Worm (Caenorhabditis elegans): ENCODE measurements around the gene mstr-2.

The mstr-2 gene

DNA sequence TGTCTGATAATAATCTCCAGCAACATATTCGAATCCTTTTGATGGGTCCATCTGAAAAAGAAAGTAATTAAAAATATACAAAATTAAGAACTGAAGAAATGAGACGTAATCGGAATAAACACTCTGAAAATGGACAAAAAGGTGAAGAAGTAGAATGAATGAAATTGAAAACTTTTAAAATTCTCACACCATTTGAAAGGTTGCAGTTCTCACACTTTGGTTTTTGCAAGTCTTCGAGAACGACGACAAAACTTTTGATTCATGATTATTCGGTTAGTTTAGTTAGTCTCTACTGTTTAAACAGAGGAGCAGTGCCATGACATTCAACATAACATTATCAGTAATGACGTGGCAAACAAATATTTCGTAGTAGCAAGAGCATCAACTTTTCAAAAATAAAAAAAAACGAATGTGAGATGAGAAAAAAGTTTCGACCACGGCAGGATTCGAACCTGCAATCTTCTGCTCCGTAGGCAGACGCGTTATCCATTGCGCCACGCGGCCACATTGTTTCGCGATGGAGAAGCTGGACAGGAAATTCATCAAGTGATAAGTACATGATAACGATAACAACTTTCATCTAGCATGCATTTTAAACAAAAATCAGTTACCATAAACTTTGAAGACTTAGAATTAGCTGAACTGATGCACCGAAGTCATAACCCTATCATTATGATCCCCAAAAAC, 18.9 kb upstream of the mstr-2 start, which contains the start of gene ceh-43 (continued):
- no peak for TF ChIP-seq pha-4 (tag; optimal IDR thresholded peaks at IDR 0.05)
- TF ChIP-seq sea-2 (GFP tag; IDR thresholded peaks at IDR 0.05): no peak
- no peak for TF ChIP-seq zfh-2 (GFP tag; conservative IDR thresholded peaks at IDR 0.05)
- no peak for TF ChIP-seq F22D6.2 (tag; optimal IDR thresholded peaks at IDR 0.05)
- TF ChIP-seq B0336.3 (GFP tag; IDR thresholded peaks at IDR 0.05): no peak
- TF ChIP-seq hrde-1 (tag; optimal IDR thresholded peaks at IDR 0.05; ENCODE audit: borderline replicate concordance): no peak
- 0 out of 2 replicates have a peak, but pooled peaks have one; percentile 38 for TF ChIP-seq ztf-28 (GFP tag; IDR thresholded peaks at IDR 0.05)
- TF ChIP-seq nhr-80 (tag; optimal IDR thresholded peaks at IDR 0.05): no peak
- peak; percentile 11 for TF ChIP-seq nhr-90 (tag; optimal IDR thresholded peaks at IDR 0.05)
- no peak for TF ChIP-seq egl-18 (GFP tag; IDR thresholded peaks at IDR 0.05)
- peak in 1 of 2 experiments; percentile 11 for TF ChIP-seq rec-8 (tag; optimal IDR thresholded peaks at IDR 0.05)
- TF ChIP-seq snpc-3.4 (tag; optimal IDR thresholded peaks at IDR 0.05): peak; percentile 38
- TF ChIP-seq nfya-2 (GFP tag; IDR thresholded peaks at IDR 0.05): no peak
- TF ChIP-seq let-607 (tag; optimal IDR thresholded peaks at IDR 0.05): no peak
- TF ChIP-seq F49E8.2 (tag; optimal IDR thresholded peaks at IDR 0.05; ENCODE audit: insufficient read depth): no peak
- peak; percentile 57 for TF ChIP-seq B0019.2 (GFP tag; conservative IDR thresholded peaks at IDR 0.05)
- peak; percentile 64 for TF ChIP-seq rpc-1 (optimal IDR thresholded peaks at IDR 0.05)
- peak; percentile 79 for TF ChIP-seq rpc-1 (tag; optimal IDR thresholded peaks at IDR 0.05)
- peak; percentile 15 for TF ChIP-seq lin-54 (GFP tag; optimal IDR thresholded peaks at IDR 0.05)
- TF ChIP-seq ztf-22 (GFP tag; optimal IDR thresholded peaks at IDR 0.05): no peak
- TF ChIP-seq D2030.7 (GFP tag; IDR thresholded peaks at IDR 0.05): peak; percentile 60; the same call in 1 of the 2 replicates
- no peak for TF ChIP-seq F57A8.1 (GFP tag; optimal IDR thresholded peaks at IDR 0.05)
- no peak for TF ChIP-seq F55B11.4 (tag; optimal IDR thresholded peaks at IDR 0.05; ENCODE audit: borderline replicate concordance, insufficient read depth)
- TF ChIP-seq madf-8 (GFP tag; conservative IDR thresholded peaks at IDR 0.05): no peak
- no peak for TF ChIP-seq hsf-1 (GFP tag; IDR thresholded peaks at IDR 0.05)
- no peak for TF ChIP-seq hmg-20 (GFP tag; IDR thresholded peaks at IDR 0.05)
- no peak for TF ChIP-seq ccch-3 (GFP tag; optimal IDR thresholded peaks at IDR 0.05)
- TF ChIP-seq aptf-3 (GFP tag; IDR thresholded peaks at IDR 0.05): no peak
- TF ChIP-seq madf-6 (GFP tag; IDR thresholded peaks at IDR 0.05): peak; percentile 64; the same call in 1 of the 2 replicates
- TF ChIP-seq nfyb-1 (GFP tag; IDR thresholded peaks at IDR 0.05): 0 out of 2 replicates have a peak, but pooled peaks have one; percentile 32
- TF ChIP-seq ceh-40 (GFP tag; IDR thresholded peaks at IDR 0.05): no peak
- TF ChIP-seq mel-28 (tag; optimal IDR thresholded peaks at IDR 0.05; ENCODE audit: borderline replicate concordance): no peak
- TF ChIP-seq akir-1 (GFP tag; optimal IDR thresholded peaks at IDR 0.05): no peak
- TF ChIP-seq ekl-4 (GFP tag; IDR thresholded peaks at IDR 0.05): no peak
- TF ChIP-seq B0035.1 (tag; optimal IDR thresholded peaks at IDR 0.05): no peak
- TF ChIP-seq lsy-27 (tag; optimal IDR thresholded peaks at IDR 0.05; ENCODE audit: borderline replicate concordance, insufficient read depth): no peak
- TF ChIP-seq ztf-25 (GFP tag; IDR thresholded peaks at IDR 0.05): no peak
- TF ChIP-seq F23B12.7 (tag; optimal IDR thresholded peaks at IDR 0.05; ENCODE audit: insufficient read depth): peak; percentile 11
- TF ChIP-seq Y56A3A.18 (GFP tag; IDR thresholded peaks at IDR 0.05): no peak
- TF ChIP-seq ztf-26 (tag; optimal IDR thresholded peaks at IDR 0.05): no peak
- TF ChIP-seq tbp1 (GFP tag; optimal IDR thresholded peaks at IDR 0.05): peak; percentile 92
- TF ChIP-seq nhr-120 (GFP tag; IDR thresholded peaks at IDR 0.05): no peak
- TF ChIP-seq unc-130 (GFP tag; optimal IDR thresholded peaks at IDR 0.05): no peak
- TF ChIP-seq ztf-6 (GFP tag; IDR thresholded peaks at IDR 0.05): no peak
- TF ChIP-seq Y67H2A.10 (GFP tag; conservative IDR thresholded peaks at IDR 0.05): no peak
- TF ChIP-seq madf-3 (GFP tag; IDR thresholded peaks at IDR 0.05): 0 out of 2 replicates have a peak, but pooled peaks have one; percentile 44
